Fruit fly (Drosophila melanogaster): ENCODE results near the gene Syx7.

The Syx7 gene

dm6 chr3L:21483837-21484236 lies 38.2 kb downstream of the Syx7 start (continued):
- TF ChIP-seq CG3847 (GFP tag; IDR thresholded peaks at IDR 0.05) (peak; percentile 90), CG10543 (GFP tag; optimal IDR thresholded peaks at IDR 0.05) (no peak), tll (GFP tag; optimal IDR thresholded peaks at IDR 0.05) (no peak), tna (GFP tag; IDR thresholded peaks at IDR 0.05; ENCODE audit: partially characterized antibody) (peak; percentile 13; the same call in 1 of the 2 replicates), slbo (GFP tag; IDR thresholded peaks at IDR 0.05) (peak; percentile 51; the same call in 1 of the 2 replicates), CG15696 (tag; optimal IDR thresholded peaks at IDR 0.05) (peak; percentile 62), CG12299 (tag; optimal IDR thresholded peaks at IDR 0.05) (no peak), eve (GFP tag; optimal IDR thresholded peaks at IDR 0.05) (peak in 1 of 2 experiments; percentile 35), az2 (GFP tag; optimal IDR thresholded peaks at IDR 0.05) (no peak), CG10462 (GFP tag; optimal IDR thresholded peaks at IDR 0.05) (no peak), exex (tag; optimal IDR thresholded peaks at IDR 0.05) (no peak), Adf1 (GFP tag; IDR thresholded peaks at IDR 0.05) (0 out of 2 replicates have a peak, but pooled peaks have one; percentile 8), bbx (GFP tag; IDR thresholded peaks at IDR 0.05; ENCODE audit: partially characterized antibody) (peak; percentile 8; the same call in 1 of the 2 replicates), CHES-1-like (GFP tag; optimal IDR thresholded peaks at IDR 0.05) (peak; percentile 43), slp2 (GFP tag; optimal IDR thresholded peaks at IDR 0.05) (no peak), trem (tag; optimal IDR thresholded peaks at IDR 0.05) (peak; percentile 95), YL-1 (GFP tag; optimal IDR thresholded peaks at IDR 0.05) (no peak), her (GFP tag; optimal IDR thresholded peaks at IDR 0.05) (peak; percentile 40), Xrp1 (GFP tag; IDR thresholded peaks at IDR 0.05) (0 out of 2 replicates have a peak, but pooled peaks have one; percentile 24), TFAM (GFP tag; optimal IDR thresholded peaks at IDR 0.05) (no peak), Stat92E (GFP tag; optimal IDR thresholded peaks at IDR 0.05) (peak in 1 of 3 experiments; percentile 26), CG10979 (tag; optimal IDR thresholded peaks at IDR 0.05) (no peak), Ravus (GFP tag; IDR thresholded peaks at IDR 0.05) (no peak), Ets97D (GFP tag; optimal IDR thresholded peaks at IDR 0.05) (peak; percentile 83), CG9215 (GFP tag; IDR thresholded peaks at IDR 0.05) (no peak), Gsc (GFP tag; IDR thresholded peaks at IDR 0.05) (no peak), insv (GFP tag; optimal IDR thresholded peaks at IDR 0.05) (peak; percentile 50 to 98), CG11398 (GFP tag; optimal IDR thresholded peaks at IDR 0.05) (no peak), CG10654 (GFP tag; optimal IDR thresholded peaks at IDR 0.05) (peak; percentile 13), CG4707 (GFP tag; optimal IDR thresholded peaks at IDR 0.05) (no peak), ci (GFP tag; IDR thresholded peaks at IDR 0.05) (peak; percentile 71; the same call in 2 of the 3 replicates), mam (GFP tag; optimal IDR thresholded peaks at IDR 0.05) (peak; percentile 19), zfh2 (GFP tag; optimal IDR thresholded peaks at IDR 0.05) (no peak), dpn (GFP tag; optimal IDR thresholded peaks at IDR 0.05) (peak; percentile 16 to 46), CG13123 (GFP tag; optimal IDR thresholded peaks at IDR 0.05) (peak; percentile 15), CG11085 (GFP tag; IDR thresholded peaks at IDR 0.05) (no peak), tin (GFP tag; optimal IDR thresholded peaks at IDR 0.05) (peak; percentile 31), Pdp1 (GFP tag; optimal IDR thresholded peaks at IDR 0.05) (peak in 1 of 2 experiments; percentile 48), CG3726 (GFP tag; IDR thresholded peaks at IDR 0.05) (no peak), disco-r (GFP tag; optimal IDR thresholded peaks at IDR 0.05) (no peak), CG6689 (GFP tag; IDR thresholded peaks at IDR 0.05) (no peak), E2f2 (GFP tag; IDR thresholded peaks at IDR 0.05) (peak; percentile 43), D19A (tag; optimal IDR thresholded peaks at IDR 0.05) (peak; percentile 46), gro (GFP tag; optimal IDR thresholded peaks at IDR 0.05) (peak; percentile 29), Dad (GFP tag; optimal IDR thresholded peaks at IDR 0.05) (peak; percentile 34), ERR (GFP tag; optimal IDR thresholded peaks at IDR 0.05) (peak; percentile 36), Max (GFP tag; optimal IDR thresholded peaks at IDR 0.05) (no peak), CG14710 (tag; optimal IDR thresholded peaks at IDR 0.05) (peak; percentile 69), pzg (GFP tag; optimal IDR thresholded peaks at IDR 0.05) (peak; percentile 68), chif (GFP tag; optimal IDR thresholded peaks at IDR 0.05) (peak in 1 of 2 experiments; percentile 40), Hmr (GFP tag; optimal IDR thresholded peaks at IDR 0.05) (peak; percentile 84)
